Worm (Caenorhabditis elegans) whole organism, L1 larva: Measurements from ENCODE around the gene col-12.
A peak's percentile ranks its signal among the peaks of the same experiment; 100 is the strongest.

Experiments used
- C16A3.4 ChIP-seq: fragments of 150-350 bp; optimal IDR thresholded peaks from 2 replicates; lab custom pipeline; 2014; ENCODE audit warnings: missing biosample characterization, missing genetic modification characterization
- C34B4.2 ChIP-seq: sonication (generic microtip); optimal IDR thresholded peaks from 2 replicates; lab custom pipeline; 2017; ENCODE audit warnings: mild to moderate bottlenecking, missing genetic modification characterization, missing compliant biosample characterization
- F16B12.6 ChIP-seq: fragments of 150-350 bp; optimal IDR thresholded peaks from 2 replicates; lab custom pipeline; 2014; ENCODE audit warnings: missing biosample characterization, missing genetic modification characterization
- Y116A8C.19 ChIP-seq: sonication (generic microtip); optimal IDR thresholded peaks from 2 replicates; lab custom pipeline; 2016; ENCODE audit warnings: missing compliant biosample characterization, missing genetic modification characterization, borderline replicate concordance
- aha-1 ChIP-seq: fragments of 150-350 bp; optimal IDR thresholded peaks from 2 replicates; lab custom pipeline; 2014; ENCODE audit warnings: missing biosample characterization, missing genetic modification characterization
- aly-2 ChIP-seq: fragments of 150-350 bp; optimal IDR thresholded peaks from 2 replicates; lab custom pipeline; 2014; ENCODE audit warnings: missing biosample characterization, missing genetic modification characterization
- ama-1 ChIP-seq: fragments of 150-350 bp; optimal IDR thresholded peaks from 2 replicates; lab custom pipeline; 2014
- ceh-63 ChIP-seq: fragments of 200-800 bp; sonication (Bioruptor generic); optimal IDR thresholded peaks from 2 replicates; lab custom pipeline; 2018; ENCODE audit warnings: mild to moderate bottlenecking, missing genetic modification characterization, missing compliant biosample characterization
- ceh-82 ChIP-seq, 3 experiments: fragments of 150-350 bp in 1 of 3; sonication (generic microtip) in 2 of 3; optimal IDR thresholded peaks; 2 replicates each; lab custom pipeline; 2014 to 2017; ENCODE audit warnings: missing biosample characterization in 3 of 3, missing genetic modification characterization in 3 of 3
- ceh-88 ChIP-seq: fragments of 200-800 bp; sonication (Bioruptor generic); IDR thresholded peaks from 2 replicates; pipeline ENCODE4 v1.3.6; 2022; ENCODE audit warnings: missing genetic modification characterization, missing compliant biosample characterization
- ces-1 ChIP-seq: fragments of 150-350 bp; optimal IDR thresholded peaks from 2 replicates; lab custom pipeline; 2014; ENCODE audit warnings: missing biosample characterization, missing genetic modification reagents, missing genetic modification characterization
- dsc-1 ChIP-seq: sonication (generic microtip); optimal IDR thresholded peaks from 2 replicates; lab custom pipeline; 2016; ENCODE audit warnings: mild to moderate bottlenecking, missing genetic modification characterization, missing compliant biosample characterization
- efl-1 ChIP-seq, 4 experiments: fragments of 150-350 bp; optimal IDR thresholded peaks in 3 of 4; peaks in 1 of 4; 1 replicate in 1 of 4; 2 replicates in 3 of 4; lab custom pipeline; 2014; ENCODE audit warnings: missing biosample characterization in 2 of 4, missing genetic modification characterization in 2 of 4, missing genetic modification reagents in 2 of 4
- efl-3 ChIP-seq: fragments of 200-800 bp; sonication (Bioruptor generic); optimal IDR thresholded peaks from 2 replicates; lab custom pipeline; 2018; ENCODE audit warnings: mild to moderate bottlenecking, missing genetic modification characterization, missing compliant biosample characterization
- egl-27 ChIP-seq, 2 experiments: fragments of 150-350 bp in 1 of 2; sonication (generic microtip); optimal IDR thresholded peaks; 3 replicates each; lab custom pipeline; 2017 to 2018; ENCODE audit warnings: missing biosample characterization in 2 of 2, missing genetic modification characterization in 2 of 2, missing genetic modification reagents in 2 of 2
- elt-2 ChIP-seq: sonication (generic microtip); optimal IDR thresholded peaks from 2 replicates; lab custom pipeline; 2016; ENCODE audit warnings: missing genetic modification characterization, mild to moderate bottlenecking, inconsistent platforms, missing compliant biosample characterization, missing genetic modification reagents
- elt-3 ChIP-seq, 6 experiments: fragments of 150-350 bp in 1 of 6; sonication (generic microtip); optimal IDR thresholded peaks; 2 replicates each; lab custom pipeline; 2017 to 2018; ENCODE audit warnings: missing biosample characterization in 6 of 6, missing genetic modification characterization in 6 of 6, inconsistent platforms in 1 of 6
- fkh-10 ChIP-seq: sonication (generic microtip); optimal IDR thresholded peaks from 2 replicates; lab custom pipeline; 2017; ENCODE audit warnings: missing biosample characterization, missing genetic modification reagents, missing genetic modification characterization
- fkh-4 ChIP-seq: sonication (generic microtip); optimal IDR thresholded peaks from 2 replicates; lab custom pipeline; 2016; ENCODE audit warnings: missing compliant biosample characterization, missing genetic modification characterization, borderline replicate concordance
- hlh-17 ChIP-seq: fragments of 200-800 bp; sonication (Bioruptor generic); optimal IDR thresholded peaks from 2 replicates; lab custom pipeline; 2018; ENCODE audit warnings: missing genetic modification characterization, mild to moderate bottlenecking, missing compliant biosample characterization, moderate library complexity, borderline replicate concordance
- irx-1 ChIP-seq: sonication (generic microtip); optimal IDR thresholded peaks from 2 replicates; lab custom pipeline; 2016; ENCODE audit warnings: missing genetic modification characterization, missing compliant biosample characterization
- lin-35 ChIP-seq, 2 experiments: fragments of 150-350 bp; optimal IDR thresholded peaks; 2 replicates each; lab custom pipeline; 2014; ENCODE audit warnings: missing biosample characterization in 2 of 2, missing genetic modification characterization in 2 of 2, missing genetic modification reagents in 2 of 2
- lin-39 ChIP-seq: fragments of 150-350 bp; optimal IDR thresholded peaks from 2 replicates; lab custom pipeline; 2014; ENCODE audit warnings: missing biosample characterization, missing genetic modification reagents, missing genetic modification characterization
- lir-3 ChIP-seq: sonication (generic microtip); optimal IDR thresholded peaks from 2 replicates; lab custom pipeline; 2016; ENCODE audit warnings: mild to moderate bottlenecking, missing genetic modification characterization, moderate library complexity, missing compliant biosample characterization; ENCODE audit not compliant: poor library complexity
- lsy-2 ChIP-seq, 2 experiments: fragments of 150-350 bp; optimal IDR thresholded peaks; 2 replicates each; lab custom pipeline; 2014; ENCODE audit warnings: missing biosample characterization in 2 of 2, missing genetic modification characterization in 2 of 2
- mab-9 ChIP-seq: fragments of 200-800 bp; sonication (Bioruptor generic); IDR thresholded peaks from 2 replicates; pipeline ENCODE4 v1.3.6; 2022; ENCODE audit warnings: missing genetic modification reagents, missing genetic modification characterization, missing compliant biosample characterization
- mef-2 ChIP-seq: fragments of 150-350 bp; optimal IDR thresholded peaks from 2 replicates; lab custom pipeline; 2014; ENCODE audit warnings: missing biosample characterization, missing genetic modification characterization
- mep-1 ChIP-seq: fragments of 150-350 bp; optimal IDR thresholded peaks from 2 replicates; lab custom pipeline; 2014; ENCODE audit warnings: missing biosample characterization, missing genetic modification characterization
- nhr-11 ChIP-seq: fragments of 150-350 bp; optimal IDR thresholded peaks from 2 replicates; lab custom pipeline; 2014; ENCODE audit warnings: missing biosample characterization, missing genetic modification characterization
- nhr-20 ChIP-seq: sonication (generic microtip); optimal IDR thresholded peaks from 2 replicates; lab custom pipeline; 2016; ENCODE audit warnings: mild to moderate bottlenecking, missing genetic modification characterization, missing compliant biosample characterization
- nhr-237 ChIP-seq: fragments of 150-350 bp; optimal IDR thresholded peaks from 2 replicates; lab custom pipeline; 2014; ENCODE audit warnings: missing biosample characterization, missing genetic modification characterization
- nhr-28 ChIP-seq: fragments of 150-350 bp; optimal IDR thresholded peaks from 2 replicates; lab custom pipeline; 2014; ENCODE audit warnings: missing biosample characterization, missing genetic modification characterization
- nhr-47 ChIP-seq: sonication (generic microtip); optimal IDR thresholded peaks from 2 replicates; lab custom pipeline; 2016; ENCODE audit warnings: mild to moderate bottlenecking, missing genetic modification characterization, moderate library complexity, missing compliant biosample characterization
- nhr-71 ChIP-seq: sonication (generic microtip); optimal IDR thresholded peaks from 2 replicates; lab custom pipeline; 2016; ENCODE audit warnings: mild to moderate bottlenecking, missing genetic modification characterization, moderate library complexity, missing compliant biosample characterization
- nhr-77 ChIP-seq: fragments of 150-350 bp; optimal IDR thresholded peaks from 2 replicates; lab custom pipeline; 2014; ENCODE audit warnings: missing biosample characterization, missing genetic modification characterization
- nhr-85 ChIP-seq: sonication (generic microtip); peaks from one replicate; lab custom pipeline; 2016; ENCODE audit warnings: missing genetic modification characterization, inconsistent platforms, missing compliant biosample characterization
- nhr-90 ChIP-seq: sonication (generic microtip); optimal IDR thresholded peaks from 2 replicates; lab custom pipeline; 2016; ENCODE audit warnings: mild to moderate bottlenecking, missing genetic modification characterization, missing compliant biosample characterization; ENCODE audit not compliant: poor library complexity
- pqm-1 ChIP-seq: sonication (generic microtip); optimal IDR thresholded peaks from 3 replicates; lab custom pipeline; 2017; ENCODE audit warnings: missing biosample characterization, missing genetic modification characterization
- rnt-1 ChIP-seq: sonication (generic microtip); optimal IDR thresholded peaks from 2 replicates; lab custom pipeline; 2016; ENCODE audit warnings: mild to moderate bottlenecking, missing genetic modification characterization, moderate library complexity, missing compliant biosample characterization
- snpc-4 ChIP-seq: fragments of 150-350 bp; optimal IDR thresholded peaks from 2 replicates; lab custom pipeline; 2014; ENCODE audit warnings: missing biosample characterization, missing genetic modification characterization
- snu-23 ChIP-seq: sonication (generic microtip); optimal IDR thresholded peaks from 2 replicates; lab custom pipeline; 2016; ENCODE audit warnings: missing genetic modification characterization, missing compliant biosample characterization
- sox-4 ChIP-seq: sonication (generic microtip); optimal IDR thresholded peaks from 2 replicates; lab custom pipeline; 2016; ENCODE audit warnings: missing genetic modification characterization, missing compliant biosample characterization
- tbx-2 ChIP-seq: sonication (generic microtip); optimal IDR thresholded peaks from 2 replicates; lab custom pipeline; 2016; ENCODE audit warnings: missing genetic modification characterization, missing compliant biosample characterization
- unc-86 ChIP-seq: sonication (generic microtip); optimal IDR thresholded peaks from 2 replicates; lab custom pipeline; 2016; ENCODE audit warnings: missing genetic modification characterization, missing compliant biosample characterization
- zag-1 ChIP-seq: fragments of 150-350 bp; optimal IDR thresholded peaks from 2 replicates; lab custom pipeline; 2014; ENCODE audit warnings: missing biosample characterization, missing genetic modification characterization

col-12 gene

ce11 chrV:10404701-10405100, 20.3 kb downstream of the col-12 start:
- TF ChIP-seq C16A3.4 (tag; lab: Kevin White, UChicago): no peak
- TF ChIP-seq aha-1 (tag; lab: Kevin White, UChicago): no peak
- TF ChIP-seq nhr-20: no peak

- TF ChIP-seq lsy-2 (tag; optimal IDR thresholded peaks at IDR 0.05; lab: Kevin White, UChicago): no peak
- no peak for TF ChIP-seq C34B4.2 (tag; lab: Kevin White, UChicago)
- TF ChIP-seq unc-86 (tag; lab: Kevin White, UChicago): no peak
- no peak for TF ChIP-seq nhr-47 (tag; lab: Kevin White, UChicago)
- no peak for TF ChIP-seq fkh-4 (tag; lab: Kevin White, UChicago)
- TF ChIP-seq aly-2: no peak
- no peak for TF ChIP-seq ceh-63 (GFP tag; lab: Kevin White, UChicago)
- no peak for TF ChIP-seq egl-27 (tag; optimal IDR thresholded peaks at IDR 0.05; lab: Kevin White, UChicago)
- no peak for TF ChIP-seq mab-9
- TF ChIP-seq nhr-11: no peak
- no peak for TF ChIP-seq rnt-1 (tag; lab: Kevin White, UChicago)
- no peak for TF ChIP-seq ces-1 (GFP tag; lab: Kevin White, UChicago)
- no peak for TF ChIP-seq ama-1 (lab: Kevin White, UChicago)
Observed at ce11 chrV:10402804-10403203, 22.2 kb downstream of the col-12 start, which contains the start of gene F15H10.8. TSS of gene F15H10.8 (minus strand) at chrV:10402904.

- TF ChIP-seq tbx-2 (tag; lab: Kevin White, UChicago) (no peak), ama-1 (lab: Kevin White, UChicago) (no peak), nhr-20 (peak; percentile 73), efl-1 (optimal IDR thresholded peaks at IDR 0.05; lab: Kevin White, UChicago) (no peak), efl-1 (GFP tag; optimal IDR thresholded peaks at IDR 0.05 in 1 of 2; lab: Kevin White, UChicago) (no peak), zag-1 (tag; lab: Kevin White, UChicago) (no peak), nhr-71 (peak; percentile 16), nhr-47 (tag; lab: Kevin White, UChicago) (no peak), fkh-4 (tag; lab: Kevin White, UChicago) (no peak), pqm-1 (tag; lab: Kevin White, UChicago) (peak; percentile 72), nhr-85 (no peak), ceh-88 (GFP tag; lab: Robert Waterston, UW) (no peak), hlh-17 (no peak), elt-2 (peak; percentile 93), nhr-90 (peak; percentile 1), lin-35 (GFP tag; optimal IDR thresholded peaks at IDR 0.05; lab: Kevin White, UChicago) (peak in 1 of 2 experiments; percentile 49), mep-1 (tag; lab: Kevin White, UChicago) (no peak)
- TF ChIP-seq, all 84 proteins: peak for 6
Observed at ce11 chrV:10399290-10399689, 25.7 kb downstream of the col-12 start.

- TF ChIP-seq nhr-28 (tag; lab: Kevin White, UChicago) (no peak), nhr-20 (peak; percentile 33), efl-1 (optimal IDR thresholded peaks at IDR 0.05; lab: Kevin White, UChicago) (no peak), efl-1 (GFP tag; optimal IDR thresholded peaks at IDR 0.05 in 1 of 2; lab: Kevin White, UChicago) (no peak), C16A3.4 (tag; lab: Kevin White, UChicago) (no peak), lin-35 (GFP tag; optimal IDR thresholded peaks at IDR 0.05; lab: Kevin White, UChicago) (peak in 1 of 2 experiments; percentile 37), elt-3 (tag; optimal IDR thresholded peaks at IDR 0.05; lab: Kevin White, UChicago) (peak in 1 of 6 experiments; percentile 0), nhr-85 (peak; percentile 54), lin-39 (no peak), nhr-77 (no peak), F16B12.6 (tag; lab: Kevin White, UChicago) (no peak), elt-2 (peak; percentile 46), zag-1 (tag; lab: Kevin White, UChicago) (no peak), unc-86 (tag; lab: Kevin White, UChicago) (no peak), dsc-1 (tag; lab: Kevin White, UChicago) (no peak), snpc-4 (tag; lab: Kevin White, UChicago) (no peak), nhr-47 (tag; lab: Kevin White, UChicago) (no peak), lir-3 (tag; lab: Kevin White, UChicago) (peak; percentile 8), fkh-4 (tag; lab: Kevin White, UChicago) (no peak), mef-2 (tag; lab: Kevin White, UChicago) (no peak), ces-1 (GFP tag; lab: Kevin White, UChicago) (no peak), sox-4 (tag; lab: Kevin White, UChicago) (no peak), irx-1 (tag; lab: Kevin White, UChicago) (no peak), hlh-17 (no peak), fkh-10 (GFP tag; lab: Kevin White, UChicago) (no peak), ceh-82 (tag; optimal IDR thresholded peaks at IDR 0.05; lab: Kevin White, UChicago) (no peak), nhr-237 (tag; lab: Kevin White, UChicago) (no peak), efl-3 (GFP tag; lab: Kevin White, UChicago) (no peak), snu-23 (GFP tag; lab: Kevin White, UChicago) (no peak), Y116A8C.19 (tag; lab: Kevin White, UChicago) (no peak)
Observed at ce11 chrV:10398431-10398830, 26.6 kb downstream of the col-12 start, which contains the start of gene ugt-2. TSS of gene ugt-2 (plus strand) at chrV:10398801.
